Worm (Caenorhabditis elegans): Measurements from ENCODE around the gene C32D5.12.

Gene C32D5.12

ce11 chrII:6346551-6347079, 12.2 kb downstream of the C32D5.12 start:
- TF ChIP-seq elt-2 (tag; optimal IDR thresholded peaks at IDR 0.05): peak; percentile 61
- no peak for TF ChIP-seq mml-1 (tag; optimal IDR thresholded peaks at IDR 0.05)
- no peak for TF ChIP-seq nhr-11 (tag; optimal IDR thresholded peaks at IDR 0.05)
- TF ChIP-seq jun-1 (tag; optimal IDR thresholded peaks at IDR 0.05): peak; percentile 74
- TF ChIP-seq sea-2 (GFP tag; optimal IDR thresholded peaks at IDR 0.05): no peak
- TF ChIP-seq nhr-12 (tag; optimal IDR thresholded peaks at IDR 0.05): no peak
- no peak for TF ChIP-seq ztf-11 (tag; optimal IDR thresholded peaks at IDR 0.05)
- TF ChIP-seq unc-39 (tag; optimal IDR thresholded peaks at IDR 0.05): no peak
- TF ChIP-seq ceh-9 (tag; optimal IDR thresholded peaks at IDR 0.05): no peak
- peak; percentile 17 for TF ChIP-seq hmg-11 (tag; optimal IDR thresholded peaks at IDR 0.05)
- TF ChIP-seq skn-1 (tag; optimal IDR thresholded peaks at IDR 0.05): peak; percentile 79
- TF ChIP-seq daf-12 (tag; optimal IDR thresholded peaks at IDR 0.05): no peak
- no peak for TF ChIP-seq lin-15B (tag; optimal IDR thresholded peaks at IDR 0.05)
- TF ChIP-seq ama-1 (optimal IDR thresholded peaks at IDR 0.05): peak; percentile 97
- no peak for TF ChIP-seq nhr-77 (tag; optimal IDR thresholded peaks at IDR 0.05)
- TF ChIP-seq mdl-1 (tag; optimal IDR thresholded peaks at IDR 0.05): no peak
- TF ChIP-seq ztf-4 (tag; optimal IDR thresholded peaks at IDR 0.05): peak; percentile 69
- no peak for TF ChIP-seq aly-2 (tag; optimal IDR thresholded peaks at IDR 0.05)
- peak; percentile 0 for TF ChIP-seq ceh-28 (tag; optimal IDR thresholded peaks at IDR 0.05)
- TF ChIP-seq tbx-2 (tag; optimal IDR thresholded peaks at IDR 0.05): peak; percentile 71
- TF ChIP-seq elt-1 (tag; optimal IDR thresholded peaks at IDR 0.05): peak; percentile 45
- peak; percentile 89 for TF ChIP-seq nhr-43 (tag; optimal IDR thresholded peaks at IDR 0.05; ENCODE audit: poor library complexity, severe bottlenecking)
- TF ChIP-seq fkh-10 (GFP tag; optimal IDR thresholded peaks at IDR 0.05): no peak
- no peak for TF ChIP-seq egl-27 (tag; optimal IDR thresholded peaks at IDR 0.05)
- no peak for TF ChIP-seq nhr-76 (tag; optimal IDR thresholded peaks at IDR 0.05)
- peak; percentile 30 for TF ChIP-seq nhr-28 (tag; optimal IDR thresholded peaks at IDR 0.05)
- peak; percentile 89 for TF ChIP-seq nhr-23 (tag; optimal IDR thresholded peaks at IDR 0.05)
- TF ChIP-seq egl-5 (tag; optimal IDR thresholded peaks at IDR 0.05): peak; percentile 24
- no peak for TF ChIP-seq ZK546.5 (tag; optimal IDR thresholded peaks at IDR 0.05)
- TF ChIP-seq R02D3.7 (tag; optimal IDR thresholded peaks at IDR 0.05): peak; percentile 46
- TF ChIP-seq snpc-4 (tag; optimal IDR thresholded peaks at IDR 0.05): no peak
- TF ChIP-seq nfya-1 (tag; optimal IDR thresholded peaks at IDR 0.05; ENCODE audit: insufficient read depth): peak; percentile 66
- peak in 1 of 3 experiments; percentile 38 for TF ChIP-seq elt-3 (tag; optimal IDR thresholded peaks at IDR 0.05)
- TF ChIP-seq eor-1 (tag; optimal IDR thresholded peaks at IDR 0.05): no peak
- TF ChIP-seq fkh-2 (tag; optimal IDR thresholded peaks at IDR 0.05): no peak
- peak; percentile 70 for TF ChIP-seq pha-4 (tag; optimal IDR thresholded peaks at IDR 0.05)
- TF ChIP-seq fos-1 (tag; optimal IDR thresholded peaks at IDR 0.05): peak; percentile 12
- TF ChIP-seq zag-1 (tag; optimal IDR thresholded peaks at IDR 0.05): no peak
- TF ChIP-seq nhr-25 (tag; optimal IDR thresholded peaks at IDR 0.05): peak; percentile 85
- no peak for TF ChIP-seq ceh-16 (tag; optimal IDR thresholded peaks at IDR 0.05)
- peak; percentile 51 for TF ChIP-seq ceh-82 (tag; optimal IDR thresholded peaks at IDR 0.05)
- peak; percentile 74 for TF ChIP-seq lsy-12 (tag; optimal IDR thresholded peaks at IDR 0.05)
- no peak for TF ChIP-seq nhr-67 (tag; optimal IDR thresholded peaks at IDR 0.05)
- peak; percentile 1 for TF ChIP-seq lin-39 (tag; optimal IDR thresholded peaks at IDR 0.05)
- TF ChIP-seq pqm-1 (tag; optimal IDR thresholded peaks at IDR 0.05): peak; percentile 38
- no peak for TF ChIP-seq nhr-237 (tag; optimal IDR thresholded peaks at IDR 0.05)
- no peak for TF ChIP-seq unc-62 (GFP tag; optimal IDR thresholded peaks at IDR 0.05)

Data from whole organism, L3 larva.